Worm (Caenorhabditis elegans): ENCODE results near the gene npr-16.
A peak's percentile ranks its signal among the peaks of the same experiment; 100 is the strongest.

Gene npr-16

ce11 chrX:3498953-3499352 lies 19.6 kb upstream of the npr-16 start, which contains the start of gene C12D12.1:
C12D12.1 (plus strand) TSS chrX:3499253.
- TF ChIP-seq ccch-3 (GFP tag; optimal IDR thresholded peaks at IDR 0.05): no peak
- TF ChIP-seq ztf-18 (tag; optimal IDR thresholded peaks at IDR 0.05): no peak
- no peak for TF ChIP-seq madf-3 (GFP tag; IDR thresholded peaks at IDR 0.05)
- TF ChIP-seq dox-1 (GFP tag; IDR thresholded peaks at IDR 0.05): no peak
- TF ChIP-seq nfya-1 (tag; optimal IDR thresholded peaks at IDR 0.05; ENCODE audit: borderline replicate concordance, insufficient read depth): no peak
- TF ChIP-seq let-607 (tag; optimal IDR thresholded peaks at IDR 0.05): no peak
- no peak for TF ChIP-seq repo-1 (tag; optimal IDR thresholded peaks at IDR 0.05)
- no peak for TF ChIP-seq F37B4.10 (GFP tag; IDR thresholded peaks at IDR 0.05)
- no peak for TF ChIP-seq hrde-1 (tag; optimal IDR thresholded peaks at IDR 0.05; ENCODE audit: borderline replicate concordance)
- no peak for TF ChIP-seq aptf-2 (GFP tag; conservative IDR thresholded peaks at IDR 0.05)
- TF ChIP-seq zim-3 (tag; optimal IDR thresholded peaks at IDR 0.05): no peak
- no peak for TF ChIP-seq cebp-1 (GFP tag; IDR thresholded peaks at IDR 0.05)
- no peak for TF ChIP-seq cebp-1 (tag; optimal IDR thresholded peaks at IDR 0.05)
- TF ChIP-seq F49E8.2 (tag; optimal IDR thresholded peaks at IDR 0.05; ENCODE audit: insufficient read depth): no peak
- TF ChIP-seq akir-1 (GFP tag; optimal IDR thresholded peaks at IDR 0.05): no peak
- TF ChIP-seq mxl-1 (tag; optimal IDR thresholded peaks at IDR 0.05): no peak
- TF ChIP-seq T26A5.8 (tag; optimal IDR thresholded peaks at IDR 0.05): no peak
- no peak for TF ChIP-seq Y95B8A.8 (GFP tag; IDR thresholded peaks at IDR 0.05)

DNA sequence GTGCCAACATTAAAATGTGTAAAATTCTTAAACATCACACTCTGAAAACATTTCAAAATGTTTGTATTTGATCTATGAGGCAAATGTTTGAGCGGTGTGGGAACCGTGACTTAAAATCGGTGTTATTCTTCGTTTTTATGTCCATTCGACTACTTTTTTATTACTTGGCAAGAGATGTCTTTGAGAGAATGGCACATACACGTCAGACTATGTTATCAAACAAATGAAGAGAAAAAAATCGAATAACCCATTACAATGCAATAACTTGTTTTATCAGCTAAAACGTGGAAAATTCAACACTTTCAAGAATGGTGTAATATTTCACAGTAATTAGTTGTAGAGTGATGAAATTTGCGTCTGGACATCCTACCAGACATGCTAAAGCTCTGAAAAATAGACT lies 18.7 kb upstream of the npr-16 start:
- TF ChIP-seq cebp-1 (GFP tag; IDR thresholded peaks at IDR 0.05): no peak
- peak; percentile 22 for TF ChIP-seq cebp-1 (tag; optimal IDR thresholded peaks at IDR 0.05)
- TF ChIP-seq zfh-2 (GFP tag; conservative IDR thresholded peaks at IDR 0.05): no peak
- TF ChIP-seq nhr-80 (tag; optimal IDR thresholded peaks at IDR 0.05): peak; percentile 23
- TF ChIP-seq athp-1 (tag; optimal IDR thresholded peaks at IDR 0.05): no peak
- no peak for TF ChIP-seq mxl-1 (tag; optimal IDR thresholded peaks at IDR 0.05)

ce11 chrX:3500357-3500756 lies 18.2 kb upstream of the npr-16 start:
- TF ChIP-seq ztf-26 (tag; optimal IDR thresholded peaks at IDR 0.05) (no peak), ceh-27 (GFP tag; optimal IDR thresholded peaks at IDR 0.05) (no peak), snpc-4 (GFP tag; optimal IDR thresholded peaks at IDR 0.05) (peak; percentile 18), snpc-4 (tag; optimal IDR thresholded peaks at IDR 0.05) (peak in 2 of 4 experiments; percentile 64 to 78), madf-10 (tag; optimal IDR thresholded peaks at IDR 0.05) (no peak)

DNA sequence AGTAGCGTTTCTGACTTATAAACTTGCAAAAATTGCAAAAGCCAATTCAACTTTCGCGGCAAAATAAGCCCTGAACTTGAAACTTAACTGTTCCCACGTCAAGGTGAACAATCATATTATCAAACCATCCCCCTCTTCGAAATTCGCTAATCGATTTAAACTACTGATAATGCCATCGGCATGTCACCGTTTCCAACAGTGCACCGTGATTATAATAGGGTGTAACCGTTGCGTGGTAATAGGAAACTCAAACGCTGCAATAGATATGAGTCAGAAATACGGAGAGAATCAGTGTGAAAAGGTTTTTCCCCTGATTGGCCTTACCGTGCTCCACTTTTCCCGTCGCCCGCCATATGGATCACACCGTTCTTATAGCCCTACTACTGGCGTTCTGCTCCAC lies 17.7 kb upstream of the npr-16 start:
- TF ChIP-seq dox-1 (GFP tag; IDR thresholded peaks at IDR 0.05): peak; percentile 63; the same call in 1 of the 2 replicates
- TF ChIP-seq gei-17 (GFP tag; optimal IDR thresholded peaks at IDR 0.05): no peak
- TF ChIP-seq tbp1 (GFP tag; optimal IDR thresholded peaks at IDR 0.05): no peak
- peak; percentile 93 for TF ChIP-seq nhr-80 (tag; optimal IDR thresholded peaks at IDR 0.05)
- TF ChIP-seq B0019.2 (GFP tag; conservative IDR thresholded peaks at IDR 0.05): no peak
- TF ChIP-seq lin-54 (GFP tag; optimal IDR thresholded peaks at IDR 0.05): no peak
- TF ChIP-seq cebp-1 (GFP tag; IDR thresholded peaks at IDR 0.05): no peak
- TF ChIP-seq cebp-1 (tag; optimal IDR thresholded peaks at IDR 0.05): peak; percentile 7
- TF ChIP-seq F10E7.11 (tag; optimal IDR thresholded peaks at IDR 0.05): no peak
- peak; percentile 57 for TF ChIP-seq ets-4 (GFP tag; optimal IDR thresholded peaks at IDR 0.05)
- peak; percentile 22 to 56 for TF ChIP-seq let-607 (tag; optimal IDR thresholded peaks at IDR 0.05)
- no peak for TF ChIP-seq ztf-22 (GFP tag; optimal IDR thresholded peaks at IDR 0.05)

All from whole organism, young adult.